Worm (Caenorhabditis elegans): ENCODE results near the gene Y55D9A.2.

Y55D9A.2 gene

DNA sequence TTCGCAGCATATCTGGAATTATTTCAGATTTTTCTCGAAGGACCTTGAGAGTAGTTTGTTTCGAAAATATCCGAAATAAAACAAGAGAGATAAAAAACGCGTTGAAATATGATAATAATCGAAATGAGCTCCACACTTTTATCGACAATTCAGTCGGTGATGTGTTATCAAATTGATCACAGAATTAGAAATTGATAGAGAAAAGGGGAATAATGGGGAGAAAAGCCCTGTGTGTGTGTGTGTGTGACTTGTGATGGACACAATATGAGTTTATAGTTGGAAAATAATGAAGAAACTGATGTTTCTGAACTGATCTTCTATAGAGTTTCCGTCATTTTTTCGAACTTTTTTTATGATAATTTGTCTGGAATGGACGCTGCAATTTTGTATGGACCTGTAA lies 6.1 kb downstream of the Y55D9A.2 start, which contains the start of gene pgp-1:
pgp-1 (minus strand) TSS at position 12 of the 400 bp plus-strand sequence.
- TF ChIP-seq dox-1 (GFP tag; IDR thresholded peaks at IDR 0.05), result 0 out of 2 replicates have a peak, but pooled peaks have one; percentile 28
- no peak for TF ChIP-seq cebp-1 (GFP tag; IDR thresholded peaks at IDR 0.05)
- peak; percentile 16 for TF ChIP-seq cebp-1 (tag; optimal IDR thresholded peaks at IDR 0.05)
- peak; percentile 88 for TF ChIP-seq nhr-80 (tag; optimal IDR thresholded peaks at IDR 0.05)
- no peak for TF ChIP-seq nhr-27 (tag; optimal IDR thresholded peaks at IDR 0.05)
- no peak for TF ChIP-seq T26A5.8 (tag; optimal IDR thresholded peaks at IDR 0.05)
- no peak for TF ChIP-seq nfyb-1 (GFP tag; IDR thresholded peaks at IDR 0.05)

DNA sequence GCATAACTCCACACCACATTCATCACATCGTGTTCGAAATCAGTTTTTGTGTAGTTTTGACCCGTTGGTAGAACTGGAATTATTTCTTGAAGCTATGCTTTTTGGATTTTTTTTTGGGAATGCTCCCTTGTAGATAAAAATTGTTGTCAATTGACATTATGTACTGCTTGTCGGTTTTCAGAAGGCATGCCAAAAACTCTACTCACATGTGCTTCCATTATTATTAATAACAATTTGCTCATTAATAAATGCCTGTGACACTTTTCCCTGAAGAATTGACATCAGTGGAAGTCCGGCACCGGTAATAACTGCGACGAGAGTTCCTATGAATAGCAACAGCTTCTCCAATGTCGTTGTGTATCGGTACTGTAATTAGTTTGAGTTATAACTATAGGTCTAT lies 8.3 kb downstream of the Y55D9A.2 start:
- TF ChIP-seq nfyb-1 (GFP tag; IDR thresholded peaks at IDR 0.05) (no peak), C17E4.6 (GFP tag; IDR thresholded peaks at IDR 0.05) (no peak), sptf-2 (GFP tag; optimal IDR thresholded peaks at IDR 0.05) (no peak), egrh-3 (GFP tag; IDR thresholded peaks at IDR 0.05) (no peak), lsl-1 (GFP tag; optimal IDR thresholded peaks at IDR 0.05) (no peak), pha-4 (tag; optimal IDR thresholded peaks at IDR 0.05) (no peak), hsf-1 (GFP tag; IDR thresholded peaks at IDR 0.05) (no peak)

DNA sequence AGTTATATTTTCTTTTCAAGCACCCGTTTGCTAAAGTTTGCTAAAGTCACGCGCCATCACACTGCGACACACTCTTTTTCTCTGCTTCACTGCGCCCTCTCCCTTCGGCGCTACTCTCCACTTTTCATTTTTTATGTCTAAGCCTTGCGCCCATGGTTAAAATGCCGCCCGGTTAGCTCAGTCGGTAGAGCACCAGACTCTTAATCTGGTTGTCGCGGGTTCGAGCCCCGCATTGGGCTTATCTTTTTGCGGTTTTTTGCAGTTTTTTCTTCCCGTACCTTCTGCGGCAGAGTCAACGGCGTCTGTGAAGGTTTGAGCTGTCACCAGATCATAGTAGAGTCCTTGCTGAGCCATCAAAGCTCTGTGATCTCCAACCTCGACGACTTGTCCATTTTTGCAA lies 10.7 kb downstream of the Y55D9A.2 start:
- peak; percentile 71 for TF ChIP-seq zfh-2 (GFP tag; conservative IDR thresholded peaks at IDR 0.05)
- peak; percentile 76 for TF ChIP-seq zim-3 (tag; optimal IDR thresholded peaks at IDR 0.05)
- TF ChIP-seq madf-6 (GFP tag; IDR thresholded peaks at IDR 0.05), result peak; percentile 47; the same call in 1 of the 2 replicates
- TF ChIP-seq D2030.7 (GFP tag; IDR thresholded peaks at IDR 0.05), result peak; percentile 45
- TF ChIP-seq ztf-22 (GFP tag; optimal IDR thresholded peaks at IDR 0.05), result no peak
- no peak for TF ChIP-seq tlf-1 (GFP tag; optimal IDR thresholded peaks at IDR 0.05)
- TF ChIP-seq nhr-90 (tag; optimal IDR thresholded peaks at IDR 0.05), result peak; percentile 78
- TF ChIP-seq nhr-80 (tag; optimal IDR thresholded peaks at IDR 0.05), result peak; percentile 55
- TF ChIP-seq Y53G8AR.9 (GFP tag; conservative IDR thresholded peaks at IDR 0.05), result peak; percentile 64; the same call in 1 of the 2 replicates
- peak; percentile 81 for TF ChIP-seq madf-10 (tag; optimal IDR thresholded peaks at IDR 0.05)
- TF ChIP-seq somi-1 (GFP tag; optimal IDR thresholded peaks at IDR 0.05), result peak; percentile 72
- TF ChIP-seq pha-4 (tag; optimal IDR thresholded peaks at IDR 0.05), result no peak
- TF ChIP-seq F57C9.4 (tag; optimal IDR thresholded peaks at IDR 0.05), result no peak
- peak; percentile 63; the same call in 1 of the 2 replicates for TF ChIP-seq Y56A3A.18 (GFP tag; IDR thresholded peaks at IDR 0.05)
- 0 out of 2 replicates have a peak, but pooled peaks have one; percentile 44 for TF ChIP-seq let-526 (GFP tag; IDR thresholded peaks at IDR 0.05)
- peak; percentile 83 for TF ChIP-seq nfyb-1 (GFP tag; IDR thresholded peaks at IDR 0.05)
- TF ChIP-seq sdz-38 (tag; optimal IDR thresholded peaks at IDR 0.05), result no peak
- TF ChIP-seq K12H6.12 (tag; optimal IDR thresholded peaks at IDR 0.05), result peak; percentile 58
- 0 out of 2 replicates have a peak, but pooled peaks have one; percentile 11 for TF ChIP-seq hsf-1 (GFP tag; IDR thresholded peaks at IDR 0.05)
- 0 out of 2 replicates have a peak, but pooled peaks have one; percentile 35 for TF ChIP-seq C06A6.2 (GFP tag; conservative IDR thresholded peaks at IDR 0.05)
- TF ChIP-seq F37B4.10 (GFP tag; IDR thresholded peaks at IDR 0.05), result no peak
- 0 out of 2 replicates have a peak, but pooled peaks have one; percentile 37 for TF ChIP-seq ceh-40 (GFP tag; IDR thresholded peaks at IDR 0.05)
- TF ChIP-seq mcd-1 (GFP tag; IDR thresholded peaks at IDR 0.05), result peak; percentile 76
- peak; percentile 66 for TF ChIP-seq attf-3 (GFP tag; conservative IDR thresholded peaks at IDR 0.05)
- TF ChIP-seq lin-40 (tag; optimal IDR thresholded peaks at IDR 0.05), result peak; percentile 69
- peak; percentile 62 for TF ChIP-seq ztf-18 (tag; optimal IDR thresholded peaks at IDR 0.05)
- TF ChIP-seq fkh-3 (tag; optimal IDR thresholded peaks at IDR 0.05), result no peak
- TF ChIP-seq ets-4 (GFP tag; optimal IDR thresholded peaks at IDR 0.05), result no peak
- TF ChIP-seq rpc-1 (optimal IDR thresholded peaks at IDR 0.05), result peak; percentile 84
- peak; percentile 90 for TF ChIP-seq rpc-1 (tag; optimal IDR thresholded peaks at IDR 0.05)
- TF ChIP-seq F52B5.7 (tag; optimal IDR thresholded peaks at IDR 0.05), result peak; percentile 48
- peak; percentile 11 for TF ChIP-seq mel-28 (tag; optimal IDR thresholded peaks at IDR 0.05; ENCODE audit: borderline replicate concordance)
- no peak for TF ChIP-seq F22D6.2 (tag; optimal IDR thresholded peaks at IDR 0.05)
- peak; percentile 89 for TF ChIP-seq hmg-1.2 (GFP tag; IDR thresholded peaks at IDR 0.05)
- TF ChIP-seq cebp-2 (GFP tag; IDR thresholded peaks at IDR 0.05), result peak; percentile 45; the same call in 1 of the 2 replicates
- peak; percentile 28 for TF ChIP-seq lsl-1 (GFP tag; optimal IDR thresholded peaks at IDR 0.05)
- peak; percentile 68 to 84 for TF ChIP-seq rec-8 (tag; optimal IDR thresholded peaks at IDR 0.05)
